Fruit fly (Drosophila melanogaster): ENCODE data around the gene Nup58.

The Nup58 gene

DNA sequence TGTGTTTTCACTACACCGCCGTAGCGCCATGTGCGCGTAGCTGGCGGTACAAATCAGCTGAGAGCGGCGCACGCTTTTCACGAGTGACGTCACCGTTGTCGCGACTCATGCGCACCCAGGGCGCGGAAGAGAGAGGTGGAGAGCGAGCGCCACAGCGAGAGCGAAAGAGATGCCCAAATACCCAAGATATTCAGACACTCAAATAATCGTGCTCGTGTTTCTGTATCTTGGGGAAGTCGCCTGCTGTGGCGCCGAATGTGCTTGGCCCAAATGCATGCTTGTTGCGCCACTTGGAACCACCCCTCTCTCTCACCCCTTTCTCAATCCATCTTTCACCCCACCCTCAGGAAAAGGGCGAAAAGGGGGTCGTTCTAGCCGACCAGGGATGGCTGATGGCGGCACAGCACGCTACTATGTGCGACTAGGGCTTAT is 12.1 kb upstream of the Nup58 start, which contains the start of gene CG6231 (continued):
- TF ChIP-seq CG7963 (GFP tag; IDR thresholded peaks at IDR 0.05; ENCODE audit: partially characterized antibody) (0 out of 3 replicates have a peak, but pooled peaks have one; percentile 18), Doc3 (GFP tag; IDR thresholded peaks at IDR 0.05; ENCODE audit: partially characterized antibody) (peak; percentile 19; the same call in 1 of the 3 replicates), chinmo (GFP tag; IDR thresholded peaks at IDR 0.05; ENCODE audit: partially characterized antibody) (peak; percentile 92; the same call in 3 of the 4 replicates), CG34224 (GFP tag; IDR thresholded peaks at IDR 0.05; ENCODE audit: partially characterized antibody) (peak; percentile 57), so (GFP tag; IDR thresholded peaks at IDR 0.05) (peak; percentile 64; the same call in 1 of the 3 replicates), pnt (GFP tag; optimal IDR thresholded peaks at IDR 0.05) (peak; percentile 14), Aef1 (GFP tag; IDR thresholded peaks at IDR 0.05) (no peak), cwo (GFP tag; optimal IDR thresholded peaks at IDR 0.05) (peak; percentile 80), CG1832 (GFP tag; optimal IDR thresholded peaks at IDR 0.05) (peak; percentile 64), hbn (GFP tag; IDR thresholded peaks at IDR 0.05; ENCODE audit: partially characterized antibody) (peak; percentile 45; the same call in 1 of the 2 replicates), CG10543 (GFP tag; optimal IDR thresholded peaks at IDR 0.05) (peak; percentile 33), CG4854 (GFP tag; optimal IDR thresholded peaks at IDR 0.05) (no peak), CG34422 (GFP tag; IDR thresholded peaks at IDR 0.05) (peak; percentile 63; the same call in 1 of the 3 replicates), ranshi (GFP tag; IDR thresholded peaks at IDR 0.05) (0 out of 2 replicates have a peak, but pooled peaks have one; percentile 14), Antp (GFP tag; optimal IDR thresholded peaks at IDR 0.05) (peak; percentile 8), Deaf1 (tag; optimal IDR thresholded peaks at IDR 0.05) (peak; percentile 87), ATbp (GFP tag; optimal IDR thresholded peaks at IDR 0.05) (peak; percentile 30), CG31224 (GFP tag; IDR thresholded peaks at IDR 0.05) (no peak)

DNA sequence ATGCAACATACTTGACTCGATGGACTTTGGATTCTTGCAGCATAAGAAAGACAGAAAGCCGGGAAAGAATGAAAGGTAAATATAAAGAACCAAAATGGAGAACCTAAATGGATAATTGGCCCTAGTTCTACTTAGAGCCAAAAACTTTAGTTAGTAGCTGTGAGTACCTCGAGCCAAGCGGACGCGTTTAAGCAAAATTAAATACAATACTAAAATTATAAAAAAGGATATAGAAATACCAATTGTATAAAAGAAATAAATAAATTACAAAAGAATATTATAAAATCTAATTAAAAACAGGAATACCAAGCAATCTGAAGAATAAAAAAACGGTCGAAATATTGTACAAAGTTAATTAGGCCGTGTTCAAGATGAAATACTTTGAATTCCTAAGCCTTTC is 10.2 kb upstream of the Nup58 start, which contains the start of gene CG34138:
Gene CG34138, plus strand, starts transcription at position 301 of the 400 bp plus-strand sequence.
- TF ChIP-seq CG1233 (GFP tag; optimal IDR thresholded peaks at IDR 0.05) (no peak), NfI (GFP tag; optimal IDR thresholded peaks at IDR 0.05) (no peak), B-H1 (GFP tag; IDR thresholded peaks at IDR 0.05) (no peak), sna (GFP tag; IDR thresholded peaks at IDR 0.05; ENCODE audit: partially characterized antibody) (no peak), CG17612 (GFP tag; IDR thresholded peaks at IDR 0.05) (no peak), CG8924 (tag; optimal IDR thresholded peaks at IDR 0.05) (no peak), row (GFP tag; IDR thresholded peaks at IDR 0.05) (no peak), bab2 (GFP tag; optimal IDR thresholded peaks at IDR 0.05) (no peak), CTCF (GFP tag; optimal IDR thresholded peaks at IDR 0.05) (no peak)

DNA sequence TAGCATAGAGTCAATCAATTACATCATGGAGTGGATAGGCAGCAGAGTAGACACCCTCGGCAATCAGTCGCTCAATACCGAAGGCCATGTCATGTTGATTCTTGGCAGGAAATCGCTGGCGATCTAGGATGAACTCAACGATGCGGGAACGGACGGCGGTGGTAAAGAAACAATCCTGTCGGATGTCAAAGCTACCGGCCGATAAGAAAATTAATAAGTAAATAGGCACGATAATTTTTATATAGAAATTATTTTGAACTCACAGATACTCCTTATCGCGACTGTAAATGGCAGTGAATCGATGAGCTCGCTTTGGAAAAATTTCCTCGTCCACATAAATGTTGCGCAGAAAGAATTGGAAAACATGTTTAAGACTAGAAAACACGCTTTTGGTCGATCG is 6.8 kb upstream of the Nup58 start:
- no peak for TF ChIP-seq Hr39 (optimal IDR thresholded peaks at IDR 0.05)
- 0 out of 2 replicates have a peak, but pooled peaks have one; percentile 12 for TF ChIP-seq HLH3B (GFP tag; IDR thresholded peaks at IDR 0.05)

DNA sequence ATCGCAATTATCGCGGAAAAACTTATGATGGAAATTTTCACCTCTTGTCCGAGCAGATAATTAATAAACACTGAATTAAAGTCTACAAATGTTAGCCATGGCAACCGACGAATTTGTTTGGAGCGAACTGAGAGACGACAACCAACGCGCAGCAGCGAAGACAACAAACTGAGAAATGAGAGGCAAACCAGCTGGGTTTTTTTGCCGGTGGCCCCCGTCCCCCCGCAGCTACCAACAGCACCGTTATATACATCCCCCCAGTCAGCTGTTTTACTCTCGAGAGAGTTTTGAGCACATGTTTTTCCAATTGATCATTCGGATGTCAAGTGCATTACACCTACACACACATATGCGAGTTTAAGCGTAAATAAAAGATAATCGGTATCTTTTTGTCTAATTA is 3.8 kb upstream of the Nup58 start:
- peak; percentile 23 for TF ChIP-seq CG12071 (GFP tag; optimal IDR thresholded peaks at IDR 0.05)
- TF ChIP-seq CG3726 (GFP tag; IDR thresholded peaks at IDR 0.05), result no peak
- TF ChIP-seq CG13287 (GFP tag; IDR thresholded peaks at IDR 0.05; ENCODE audit: partially characterized antibody), result peak; percentile 52
- peak; percentile 4 for TF ChIP-seq CG6813 (GFP tag; optimal IDR thresholded peaks at IDR 0.05)
- TF ChIP-seq Dbx (GFP tag; IDR thresholded peaks at IDR 0.05), result 0 out of 3 replicates have a peak, but pooled peaks have one; percentile 33
- TF ChIP-seq Jarid2 (GFP tag; optimal IDR thresholded peaks at IDR 0.05), result peak; percentile 62
- TF ChIP-seq CG34422 (GFP tag; IDR thresholded peaks at IDR 0.05), result peak; percentile 69; the same call in 1 of the 3 replicates
- TF ChIP-seq CG5180 (GFP tag; optimal IDR thresholded peaks at IDR 0.05), result peak; percentile 42
- no peak; the same call in 1 of the 2 replicates for TF ChIP-seq Scr (GFP tag; IDR thresholded peaks at IDR 0.05; ENCODE audit: partially characterized antibody)
- TF ChIP-seq br (optimal IDR thresholded peaks at IDR 0.05), result no peak
- TF ChIP-seq CG9876 (GFP tag; optimal IDR thresholded peaks at IDR 0.05), result no peak
- no peak for TF ChIP-seq CG10366 (GFP tag; IDR thresholded peaks at IDR 0.05)
- no peak for TF ChIP-seq ab (GFP tag; optimal IDR thresholded peaks at IDR 0.05)
- no peak for TF ChIP-seq CG14965 (GFP tag; optimal IDR thresholded peaks at IDR 0.05; ENCODE audit: borderline replicate concordance)
- TF ChIP-seq CG11695 (GFP tag; IDR thresholded peaks at IDR 0.05), result peak; percentile 17; the same call in 1 of the 3 replicates
- no peak for TF ChIP-seq CG30020 (tag; optimal IDR thresholded peaks at IDR 0.05)
- no peak for TF ChIP-seq Sox100B (GFP tag; optimal IDR thresholded peaks at IDR 0.05)
- 0 out of 3 replicates have a peak, but pooled peaks have one; percentile 21 for TF ChIP-seq Opbp (GFP tag; IDR thresholded peaks at IDR 0.05; ENCODE audit: partially characterized antibody)
- no peak for TF ChIP-seq fu2 (GFP tag; optimal IDR thresholded peaks at IDR 0.05)
